Fruit fly (Drosophila melanogaster) whole organism, embryonic: ENCODE results near the gene Ocrl.

ENCODE experiments used
- CG10209 ChIP-seq: fragments of 200-800 bp; sonication (Bioruptor generic); optimal IDR thresholded peaks from 3 replicates; lab custom pipeline; 2017; ENCODE audit warnings: missing biosample characterization, mild to moderate bottlenecking, missing genetic modification characterization, missing genetic modification reagents
- CG11093 ChIP-seq: fragments of 200-800 bp; sonication (Bioruptor generic); IDR thresholded peaks from 3 replicates; pipeline ENCODE4 v1.3.6; 2022; ENCODE audit warnings: missing biosample characterization, missing genetic modification characterization
- CG12219 ChIP-seq: fragments of 200-800 bp; sonication (Bioruptor generic); optimal IDR thresholded peaks from 3 replicates; lab custom pipeline; 2018; ENCODE audit warnings: missing biosample characterization, mild to moderate bottlenecking, missing genetic modification characterization
- CG12236 ChIP-seq: fragments of 200-800 bp; sonication (Bioruptor generic); optimal IDR thresholded peaks from 2 replicates; lab custom pipeline; 2016; ENCODE audit warnings: missing biosample characterization, missing genetic modification characterization
- CG12659 ChIP-seq: fragments of 200-800 bp; sonication (Bioruptor generic); optimal IDR thresholded peaks from 3 replicates; lab custom pipeline; 2017; ENCODE audit warnings: mild to moderate bottlenecking, missing biosample characterization, missing genetic modification reagents, missing genetic modification characterization
- CG17359 ChIP-seq: fragments of 200-800 bp; sonication (Bioruptor generic); optimal IDR thresholded peaks from 3 replicates; lab custom pipeline; 2018; ENCODE audit warnings: missing biosample characterization, mild to moderate bottlenecking, missing genetic modification characterization, moderate library complexity
- CG17361 ChIP-seq: fragments of 200-800 bp; sonication (Bioruptor generic); IDR thresholded peaks from 3 replicates; pipeline ENCODE4 v1.3.6; 2022; ENCODE audit warnings: missing biosample characterization, missing genetic modification characterization
- CG17802 ChIP-seq: fragments of 200-800 bp; sonication (Bioruptor generic); optimal IDR thresholded peaks from 2 replicates; lab custom pipeline; 2018; ENCODE audit warnings: missing biosample characterization, mild to moderate bottlenecking, missing genetic modification characterization, moderate library complexity
- CG31365 ChIP-seq: fragments of 200-800 bp; sonication (Bioruptor generic); optimal IDR thresholded peaks from 2 replicates; lab custom pipeline; 2018; ENCODE audit warnings: missing biosample characterization, mild to moderate bottlenecking, missing genetic modification characterization
- CG31441 ChIP-seq: fragments of 200-800 bp; sonication (Bioruptor generic); IDR thresholded peaks from 2 replicates; pipeline ENCODE4 v1.3.6; 2022; ENCODE audit warnings: missing biosample characterization, missing genetic modification characterization
- CG32772 ChIP-seq: fragments of 200-800 bp; sonication (Bioruptor generic); IDR thresholded peaks from 2 replicates; pipeline ENCODE4 v1.3.6; 2022; ENCODE audit warnings: missing biosample characterization, missing genetic modification characterization
- CG4404 ChIP-seq: fragments of 200-800 bp; sonication (Bioruptor generic); IDR thresholded peaks from 2 replicates; pipeline ENCODE4 v1.3.6; 2022; ENCODE audit warnings: missing biosample characterization, missing genetic modification characterization
- CG6854 ChIP-seq: fragments of 200-800 bp; sonication (Bioruptor generic); optimal IDR thresholded peaks from 3 replicates; lab custom pipeline; 2017; ENCODE audit warnings: missing biosample characterization, mild to moderate bottlenecking, missing genetic modification characterization
- D ChIP-seq, 2 experiments: fragments of 200-800 bp in 1 of 2; fragments of >200 bp in 1 of 2; sonication (Bioruptor generic) in 1 of 2; optimal IDR thresholded peaks; 2 replicates in 1 of 2; 3 replicates in 1 of 2; lab custom pipeline; 2017; ENCODE audit warnings: mild to moderate bottlenecking in 1 of 2, missing biosample characterization in 1 of 2, missing genetic modification characterization in 1 of 2, missing genetic modification reagents in 1 of 2
- Doc2 ChIP-seq: fragments of 200-800 bp; sonication (Bioruptor generic); IDR thresholded peaks from 2 replicates; pipeline ENCODE4 v1.3.6; 2022; ENCODE audit warnings: missing biosample characterization, missing genetic modification characterization
- Drgx ChIP-seq: fragments of 200-800 bp; sonication (Bioruptor generic); IDR thresholded peaks from 2 replicates; pipeline ENCODE4 v1.3.6; 2022; ENCODE audit warnings: missing biosample characterization, missing genetic modification characterization
- E2f2 ChIP-seq: fragments of 200-800 bp; sonication (Bioruptor generic); IDR thresholded peaks from 2 replicates; pipeline ENCODE4 v1.3.6; 2022; ENCODE audit warnings: missing biosample characterization, missing genetic modification characterization
- Jarid2 ChIP-seq: fragments of 200-800 bp; sonication (Bioruptor generic); optimal IDR thresholded peaks from 3 replicates; lab custom pipeline; 2017; ENCODE audit warnings: mild to moderate bottlenecking, missing biosample characterization, missing genetic modification reagents, missing genetic modification characterization
- MTF-1 ChIP-seq: fragments of 200-800 bp; sonication (Bioruptor generic); optimal IDR thresholded peaks from 2 replicates; lab custom pipeline; 2018; ENCODE audit warnings: missing biosample characterization, mild to moderate bottlenecking, missing genetic modification characterization, borderline replicate concordance
- Med ChIP-seq: fragments of 200-800 bp; sonication (Bioruptor generic); peaks from one replicate; lab custom pipeline; 2016; ENCODE audit warnings: missing biosample characterization, missing genetic modification characterization, mild to moderate bottlenecking, inconsistent platforms, moderate library complexity
- NC2β ChIP-seq: fragments of 200-800 bp; sonication (Bioruptor generic); optimal IDR thresholded peaks from 2 replicates; lab custom pipeline; 2016; ENCODE audit warnings: missing biosample characterization, missing genetic modification characterization
- NfI ChIP-seq: fragments of 200-800 bp; sonication (Bioruptor generic); optimal IDR thresholded peaks from 3 replicates; lab custom pipeline; 2018; ENCODE audit warnings: missing biosample characterization, mild to moderate bottlenecking, missing genetic modification characterization, moderate library complexity
- Side ChIP-seq: fragments of 200-800 bp; sonication (Bioruptor generic); optimal IDR thresholded peaks from 2 replicates; lab custom pipeline; 2016; ENCODE audit warnings: missing biosample characterization, missing genetic modification characterization
- Stat92E ChIP-seq, 3 experiments: fragments of >200 bp in 2 of 3; fragments of 200-800 bp in 1 of 3; sonication (Bioruptor generic) in 1 of 3; optimal IDR thresholded peaks; 2 replicates each; lab custom pipeline; 2017 to 2019; ENCODE audit warnings: missing biosample characterization in 3 of 3, missing genetic modification characterization in 3 of 3, mild to moderate bottlenecking in 1 of 3, moderate library complexity in 1 of 3
- YL-1 ChIP-seq: fragments of 200-800 bp; sonication (Bioruptor generic); optimal IDR thresholded peaks from 3 replicates; lab custom pipeline; 2017; ENCODE audit warnings: missing biosample characterization, mild to moderate bottlenecking, missing genetic modification characterization
- ac ChIP-seq: fragments of 200-800 bp; sonication (Bioruptor generic); optimal IDR thresholded peaks from 3 replicates; lab custom pipeline; 2017; ENCODE audit warnings: missing biosample characterization, mild to moderate bottlenecking, missing genetic modification characterization
- ato ChIP-seq: fragments of 200-800 bp; sonication (Bioruptor generic); IDR thresholded peaks from 2 replicates; pipeline ENCODE4 v1.3.6; 2022; ENCODE audit warnings: missing biosample characterization, missing genetic modification characterization; ENCODE audit not compliant: partially characterized antibody
- chm ChIP-seq: fragments of 200-800 bp; sonication (Bioruptor generic); IDR thresholded peaks from 2 replicates; pipeline ENCODE4 v1.3.6; 2022; ENCODE audit warnings: missing biosample characterization, missing genetic modification characterization
- dati ChIP-seq: fragments of 200-800 bp; sonication (Bioruptor generic); IDR thresholded peaks from 2 replicates; pipeline ENCODE4 v1.3.6; 2022; ENCODE audit warnings: missing biosample characterization, missing genetic modification characterization
- dm ChIP-seq: fragments of 200-800 bp; sonication (Bioruptor generic); optimal IDR thresholded peaks from 3 replicates; lab custom pipeline; 2016; ENCODE audit warnings: missing biosample characterization, missing genetic modification characterization
- dysf ChIP-seq: fragments of 200-800 bp; sonication (Bioruptor generic); IDR thresholded peaks from 3 replicates; pipeline ENCODE4 v1.3.6; 2022; ENCODE audit warnings: missing biosample characterization, missing genetic modification characterization
- ftz-f1 ChIP-seq: fragments of 200-800 bp; sonication (Bioruptor generic); optimal IDR thresholded peaks from 2 replicates; lab custom pipeline; 2016; ENCODE audit warnings: missing biosample characterization, missing genetic modification characterization
- insv ChIP-seq, 2 experiments: fragments of 200-800 bp; sonication (Bioruptor generic); optimal IDR thresholded peaks; 3 replicates each; lab custom pipeline; 2016 to 2018; ENCODE audit warnings: missing biosample characterization in 2 of 2, missing genetic modification characterization in 2 of 2
- inv ChIP-seq: fragments of 200-800 bp; sonication (Bioruptor generic); IDR thresholded peaks from 2 replicates; pipeline ENCODE4 v1.3.6; 2022; ENCODE audit warnings: missing biosample characterization, missing genetic modification characterization; ENCODE audit not compliant: partially characterized antibody
- lbe ChIP-seq: fragments of 200-800 bp; sonication (Bioruptor generic); optimal IDR thresholded peaks from 2 replicates; lab custom pipeline; 2016; ENCODE audit warnings: missing biosample characterization, mild to moderate bottlenecking, missing genetic modification characterization
- nom ChIP-seq: fragments of 200-800 bp; sonication (Bioruptor generic); optimal IDR thresholded peaks from 2 replicates; lab custom pipeline; 2017; ENCODE audit warnings: missing biosample characterization, missing genetic modification characterization, mild to moderate bottlenecking, moderate library complexity, missing genetic modification reagents
- pho ChIP-seq: fragments of 200-800 bp; sonication (Bioruptor generic); optimal IDR thresholded peaks from 2 replicates; lab custom pipeline; 2016; ENCODE audit warnings: missing biosample characterization, missing genetic modification characterization
- phol ChIP-seq: fragments of 200-800 bp; sonication (Bioruptor generic); optimal IDR thresholded peaks from 3 replicates; lab custom pipeline; 2018; ENCODE audit warnings: missing biosample characterization, mild to moderate bottlenecking, missing genetic modification characterization, moderate library complexity
- pros ChIP-seq: fragments of 200-800 bp; sonication (Bioruptor generic); optimal IDR thresholded peaks from 3 replicates; lab custom pipeline; 2019; ENCODE audit warnings: missing biosample characterization, mild to moderate bottlenecking, missing genetic modification characterization, moderate library complexity
- repo ChIP-seq: fragments of 200-800 bp; sonication (Bioruptor generic); optimal IDR thresholded peaks from 2 replicates; lab custom pipeline; 2016; ENCODE audit warnings: missing biosample characterization, missing genetic modification characterization
- seq ChIP-seq: fragments of 200-800 bp; sonication (Bioruptor generic); IDR thresholded peaks from 2 replicates; pipeline ENCODE4 v1.3.6; 2022; ENCODE audit warnings: missing biosample characterization, missing genetic modification characterization
- sna ChIP-seq: fragments of 200-800 bp; sonication (Bioruptor generic); IDR thresholded peaks from 2 replicates; pipeline ENCODE4 v1.3.6; 2022; ENCODE audit warnings: missing biosample characterization, missing genetic modification characterization; ENCODE audit not compliant: partially characterized antibody
- trh ChIP-seq: fragments of 200-800 bp; sonication (Bioruptor generic); optimal IDR thresholded peaks from 2 replicates; lab custom pipeline; 2016; ENCODE audit warnings: missing biosample characterization, missing genetic modification characterization
- unc-4 ChIP-seq: fragments of 200-800 bp; sonication (Bioruptor generic); IDR thresholded peaks from 2 replicates; pipeline ENCODE4 v1.3.6; 2022; ENCODE audit warnings: missing biosample characterization, missing genetic modification characterization; ENCODE audit not compliant: partially characterized antibody
- z ChIP-seq: fragments of 200-800 bp; sonication (Bioruptor generic); IDR thresholded peaks from 3 replicates; pipeline ENCODE4 v1.3.6; 2022; ENCODE audit warnings: missing biosample characterization, missing genetic modification characterization

Ocrl gene

dm6 chrX:1941669-1942092 is 18.9 kb downstream of the Ocrl start, which contains the start of gene Hr4 (continued):
- TF ChIP-seq insv (GFP tag; optimal IDR thresholded peaks at IDR 0.05; lab: Kevin White, UChicago) (no peak), Med (GFP tag; lab: Kevin White, UChicago) (peak; percentile 67), unc-4 (GFP tag; lab: Robert Waterston, UW) (peak; percentile 37; the same call in 1 of the 2 replicates), chm (GFP tag; lab: Robert Waterston, UW) (peak; percentile 56; the same call in 1 of the 2 replicates), CG12219 (GFP tag; lab: Kevin White, UChicago) (no peak), CG32772 (GFP tag; lab: Robert Waterston, UW) (no peak), Jarid2 (GFP tag; lab: Kevin White, UChicago) (peak; percentile 78), Stat92E (GFP tag; optimal IDR thresholded peaks at IDR 0.05; lab: Kevin White, UChicago) (peak in 1 of 3 experiments; percentile 40), ato (GFP tag; lab: Robert Waterston, UW) (no peak), z (GFP tag; lab: Robert Waterston, UW) (peak; percentile 31; the same call in 1 of the 3 replicates), seq (GFP tag; lab: Robert Waterston, UW) (peak; percentile 43; the same call in 1 of the 2 replicates), sna (GFP tag; lab: Robert Waterston, UW) (peak; percentile 27; the same call in 1 of the 2 replicates), CG12659 (GFP tag; lab: Kevin White, UChicago) (no peak), phol (tag; lab: Kevin White, UChicago) (no peak), repo (GFP tag; lab: Kevin White, UChicago) (no peak)

- TF ChIP-seq CG12236 (GFP tag; lab: Kevin White, UChicago) (peak; percentile 56), D (optimal IDR thresholded peaks at IDR 0.05; lab: Kevin White, UChicago) (no peak), D (GFP tag; optimal IDR thresholded peaks at IDR 0.05; lab: Kevin White, UChicago) (peak; percentile 87), trh (GFP tag; lab: Kevin White, UChicago) (peak; percentile 19), lbe (GFP tag; lab: Kevin White, UChicago) (peak; percentile 65), MTF-1 (no peak), CG17802 (tag; lab: Kevin White, UChicago) (peak; percentile 52), CG17359 (tag; lab: Kevin White, UChicago) (peak; percentile 65), Drgx (GFP tag; lab: Robert Waterston, UW) (no peak), dm (GFP tag; lab: Kevin White, UChicago) (peak; percentile 42), CG10209 (GFP tag; lab: Kevin White, UChicago) (peak; percentile 71), ftz-f1 (GFP tag; lab: Kevin White, UChicago) (no peak), ac (GFP tag; lab: Kevin White, UChicago) (no peak), YL-1 (GFP tag; lab: Kevin White, UChicago) (no peak), Med (GFP tag; lab: Kevin White, UChicago) (peak; percentile 93), Side (peak; percentile 62), CG17361 (GFP tag; lab: Robert Waterston, UW) (peak; percentile 90), pho (GFP tag; lab: Kevin White, UChicago) (peak; percentile 57), CG11093 (GFP tag; lab: Robert Waterston, UW) (peak; percentile 41; the same call in 1 of the 3 replicates), NC2β (GFP tag; lab: Kevin White, UChicago) (peak; percentile 66), CG31441 (GFP tag; lab: Robert Waterston, UW) (peak; percentile 61), NfI (GFP tag; lab: Kevin White, UChicago) (peak; percentile 76), dysf (GFP tag; lab: Robert Waterston, UW) (peak; percentile 61; the same call in 2 of the 3 replicates), pros (GFP tag; lab: Kevin White, UChicago) (peak; percentile 41), nom (GFP tag; lab: Kevin White, UChicago) (no peak), dati (GFP tag; lab: Robert Waterston, UW) (no peak), Doc2 (GFP tag; lab: Robert Waterston, UW) (no peak), E2f2 (GFP tag; lab: Robert Waterston, UW) (no peak), inv (GFP tag; lab: Robert Waterston, UW) (no peak), CG6854 (peak; percentile 33), CG4404 (GFP tag; lab: Robert Waterston, UW) (no peak), CG31365 (tag; lab: Kevin White, UChicago) (no peak)
These were observed 20.8 kb downstream of the Ocrl start for dm6 chrX:1943337-1944244.
